Fruit fly (Drosophila melanogaster): Measurements from ENCODE around the gene tey.

Gene tey

DNA sequence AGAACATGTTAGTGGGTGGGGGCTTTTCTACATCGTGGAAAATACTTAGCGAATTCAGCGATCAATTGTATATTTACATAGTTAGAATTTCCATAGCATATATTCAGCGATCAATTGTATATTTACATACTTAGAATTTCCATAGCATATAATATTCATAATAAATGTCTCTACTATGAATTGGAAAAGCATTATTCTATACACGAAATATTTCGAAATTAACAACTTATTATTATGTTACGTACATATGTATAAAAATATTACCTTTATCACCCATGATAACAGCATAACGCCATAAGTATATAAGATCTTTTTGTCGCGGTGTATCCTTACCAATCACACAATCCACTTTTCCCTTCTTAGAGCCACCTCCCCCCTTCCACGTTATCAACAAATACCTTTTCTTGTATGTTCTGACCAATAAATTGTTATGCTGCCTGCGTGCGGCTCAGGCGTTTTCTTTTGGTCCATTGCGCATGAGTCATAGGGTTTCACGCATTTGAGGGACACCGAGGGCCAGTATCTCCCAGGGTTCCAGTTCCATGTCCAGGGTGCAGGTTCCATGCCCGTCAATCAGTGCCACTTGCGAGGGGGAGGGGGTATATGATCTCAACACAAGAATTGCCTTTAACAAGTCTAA, 27.0 kb downstream of the tey start (continued):
- TF ChIP-seq onecut (GFP tag; IDR thresholded peaks at IDR 0.05) (0 out of 2 replicates have a peak, but pooled peaks have one; percentile 17), CG16779 (GFP tag; IDR thresholded peaks at IDR 0.05) (no peak), CG11398 (GFP tag; optimal IDR thresholded peaks at IDR 0.05) (no peak), row (GFP tag; IDR thresholded peaks at IDR 0.05) (peak; percentile 66), gt (GFP tag; IDR thresholded peaks at IDR 0.05) (no peak), bsh (GFP tag; optimal IDR thresholded peaks at IDR 0.05) (peak in 1 of 2 experiments; percentile 75), Gsc (GFP tag; IDR thresholded peaks at IDR 0.05) (no peak), CG9437 (GFP tag; optimal IDR thresholded peaks at IDR 0.05) (peak; percentile 1), PHDP (tag; optimal IDR thresholded peaks at IDR 0.05) (peak; percentile 3), CG9876 (GFP tag; optimal IDR thresholded peaks at IDR 0.05) (no peak), Sox102F (GFP tag; optimal IDR thresholded peaks at IDR 0.05) (no peak), sc (optimal IDR thresholded peaks at IDR 0.05) (no peak), sc (GFP tag; optimal IDR thresholded peaks at IDR 0.05) (peak; percentile 51), CG9932 (GFP tag; IDR thresholded peaks at IDR 0.05) (no peak), Scr (GFP tag; IDR thresholded peaks at IDR 0.05; ENCODE audit: partially characterized antibody) (no peak), CG6175 (GFP tag; IDR thresholded peaks at IDR 0.05) (no peak), CG4730 (GFP tag; IDR thresholded peaks at IDR 0.05) (no peak), CG10565 (GFP tag; optimal IDR thresholded peaks at IDR 0.05) (no peak), az2 (GFP tag; optimal IDR thresholded peaks at IDR 0.05) (peak; percentile 42), CG4404 (GFP tag; IDR thresholded peaks at IDR 0.05) (peak; percentile 85), CG13894 (tag; optimal IDR thresholded peaks at IDR 0.05) (no peak), Ada2b (GFP tag; IDR thresholded peaks at IDR 0.05) (no peak), chn (GFP tag; optimal IDR thresholded peaks at IDR 0.05) (no peak), cas (GFP tag; IDR thresholded peaks at IDR 0.05) (no peak), Spps (tag; optimal IDR thresholded peaks at IDR 0.05) (peak; percentile 79), Dbx (GFP tag; IDR thresholded peaks at IDR 0.05) (no peak), CG2129 (GFP tag; IDR thresholded peaks at IDR 0.05; ENCODE audit: partially characterized antibody) (no peak), Mes4 (GFP tag; optimal IDR thresholded peaks at IDR 0.05) (no peak), nom (GFP tag; optimal IDR thresholded peaks at IDR 0.05) (no peak), CG8089 (GFP tag; optimal IDR thresholded peaks at IDR 0.05) (no peak), CG12744 (GFP tag; optimal IDR thresholded peaks at IDR 0.05) (no peak), Nf-YB (GFP tag; optimal IDR thresholded peaks at IDR 0.05) (peak; percentile 56), CG42726 (GFP tag; IDR thresholded peaks at IDR 0.05; ENCODE audit: partially characterized antibody) (no peak), BtbVII (GFP tag; optimal IDR thresholded peaks at IDR 0.05) (no peak), Lhr (GFP tag; optimal IDR thresholded peaks at IDR 0.05) (peak; percentile 36), sna (GFP tag; IDR thresholded peaks at IDR 0.05; ENCODE audit: partially characterized antibody) (no peak), ham (GFP tag; IDR thresholded peaks at IDR 0.05) (no peak), CG15011 (GFP tag; optimal IDR thresholded peaks at IDR 0.05) (no peak), dysf (GFP tag; IDR thresholded peaks at IDR 0.05) (no peak), Tbp (GFP tag; optimal IDR thresholded peaks at IDR 0.05) (no peak), CG14860 (GFP tag; IDR thresholded peaks at IDR 0.05; ENCODE audit: partially characterized antibody) (no peak), bab2 (GFP tag; optimal IDR thresholded peaks at IDR 0.05) (no peak), HmgD (GFP tag; optimal IDR thresholded peaks at IDR 0.05) (no peak), fd3F (GFP tag; optimal IDR thresholded peaks at IDR 0.05) (no peak), gem (tag; optimal IDR thresholded peaks at IDR 0.05) (peak; percentile 85), zen (tag; optimal IDR thresholded peaks at IDR 0.05) (peak; percentile 89), Adf1 (GFP tag; IDR thresholded peaks at IDR 0.05) (no peak), CG8388 (GFP tag; optimal IDR thresholded peaks at IDR 0.05) (peak; percentile 51), B-H2 (GFP tag; optimal IDR thresholded peaks at IDR 0.05) (no peak), run (tag; optimal IDR thresholded peaks at IDR 0.05) (no peak), CG16813 (GFP tag; IDR thresholded peaks at IDR 0.05; ENCODE audit: partially characterized antibody) (no peak)
